Worm (Caenorhabditis elegans) whole organism, late embryonic: ENCODE results near the gene ZK816.1.

Source experiments
- C38D4.7 ChIP-seq: fragments of 200-800 bp; sonication (Bioruptor generic); optimal IDR thresholded peaks from 2 replicates; lab custom pipeline; 2018; ENCODE audit warnings: mild to moderate bottlenecking, missing genetic modification characterization, moderate library complexity, missing compliant biosample characterization
- F13H6.1 ChIP-seq: sonication (generic microtip); optimal IDR thresholded peaks from 2 replicates; lab custom pipeline; 2016; ENCODE audit warnings: missing genetic modification characterization, missing compliant biosample characterization
- K09A11.1 ChIP-seq: sonication (generic microtip); optimal IDR thresholded peaks from 2 replicates; lab custom pipeline; 2017; ENCODE audit warnings: antibody characterized with exemption, mild to moderate bottlenecking, missing genetic modification characterization, missing compliant biosample characterization; ENCODE audit not compliant: insufficient read depth
- ceh-18 ChIP-seq: sonication (generic microtip); optimal IDR thresholded peaks from 2 replicates; lab custom pipeline; 2016; ENCODE audit warnings: missing genetic modification characterization, missing compliant biosample characterization
- ceh-2 ChIP-seq: sonication (generic microtip); optimal IDR thresholded peaks from 2 replicates; lab custom pipeline; 2016; ENCODE audit warnings: missing genotype, missing genetic modification characterization, missing compliant biosample characterization
- ceh-31 ChIP-seq: sonication (generic microtip); optimal IDR thresholded peaks from 2 replicates; lab custom pipeline; 2016; ENCODE audit warnings: missing genetic modification characterization, missing compliant biosample characterization
- ceh-34 ChIP-seq: sonication (generic microtip); optimal IDR thresholded peaks from 2 replicates; lab custom pipeline; 2016; ENCODE audit warnings: mild to moderate bottlenecking, missing genetic modification characterization, missing compliant biosample characterization
- ceh-45 ChIP-seq: fragments of 200-800 bp; sonication (Bioruptor generic); IDR thresholded peaks from 2 replicates; pipeline ENCODE4 v1.3.6; 2022; ENCODE audit warnings: missing genetic modification reagents, missing genetic modification characterization, missing compliant biosample characterization
- ceh-6 ChIP-seq: fragments of 200-800 bp; sonication (Bioruptor generic); optimal IDR thresholded peaks from 2 replicates; lab custom pipeline; 2018; ENCODE audit warnings: mild to moderate bottlenecking, missing genetic modification characterization, missing compliant biosample characterization
- ets-4 ChIP-seq: sonication (generic microtip); optimal IDR thresholded peaks from 2 replicates; lab custom pipeline; 2016; ENCODE audit warnings: missing genetic modification characterization, missing compliant biosample characterization
- eyg-1 ChIP-seq: sonication (generic microtip); optimal IDR thresholded peaks from 2 replicates; lab custom pipeline; 2016; ENCODE audit warnings: missing genotype, missing genetic modification characterization, missing compliant biosample characterization
- fax-1 ChIP-seq: sonication (generic microtip); optimal IDR thresholded peaks from 2 replicates; lab custom pipeline; 2016; ENCODE audit warnings: missing genotype, missing genetic modification characterization, missing compliant biosample characterization
- fkh-10 ChIP-seq: fragments of 150-350 bp; optimal IDR thresholded peaks from 2 replicates; lab custom pipeline; 2014; ENCODE audit warnings: missing biosample characterization, missing genetic modification reagents, missing genetic modification characterization
- hlh-13 ChIP-seq: fragments of 200-800 bp; sonication (Bioruptor generic); optimal IDR thresholded peaks from 2 replicates; lab custom pipeline; 2018; ENCODE audit warnings: mild to moderate bottlenecking, missing genetic modification characterization, missing compliant biosample characterization
- hlh-30 ChIP-seq: sonication (generic microtip); optimal IDR thresholded peaks from 2 replicates; lab custom pipeline; 2017; ENCODE audit warnings: antibody characterized with exemption, missing genetic modification characterization, missing compliant biosample characterization; ENCODE audit not compliant: insufficient read depth
- hlh-8 ChIP-seq: sonication (generic microtip); optimal IDR thresholded peaks from 2 replicates; lab custom pipeline; 2016; ENCODE audit warnings: missing genotype, missing genetic modification characterization, missing compliant biosample characterization
- madf-2 ChIP-seq: sonication (generic microtip); optimal IDR thresholded peaks from 2 replicates; lab custom pipeline; 2017; ENCODE audit warnings: missing genetic modification characterization, missing compliant biosample characterization
- mec-3 ChIP-seq: sonication (generic microtip); optimal IDR thresholded peaks from 2 replicates; lab custom pipeline; 2016; ENCODE audit warnings: borderline replicate concordance, missing genetic modification characterization, missing compliant biosample characterization
- nfya-1 ChIP-seq: sonication (generic microtip); optimal IDR thresholded peaks from 2 replicates; lab custom pipeline; 2017; ENCODE audit warnings: missing genetic modification characterization, mild to moderate bottlenecking, missing compliant biosample characterization, antibody characterized with exemption, moderate library complexity
- nhr-11 ChIP-seq: fragments of 150-350 bp; optimal IDR thresholded peaks from 2 replicates; lab custom pipeline; 2014; ENCODE audit warnings: missing biosample characterization, missing genetic modification characterization
- pax-1 ChIP-seq: fragments of 150-350 bp; optimal IDR thresholded peaks from 2 replicates; lab custom pipeline; 2014; ENCODE audit warnings: missing biosample characterization, missing genetic modification characterization
- pha-4 ChIP-seq: fragments of 150-350 bp; optimal IDR thresholded peaks from 2 replicates; lab custom pipeline; 2018; ENCODE audit warnings: missing biosample characterization, missing genetic modification reagents, missing genetic modification characterization
- pqm-1 ChIP-seq: sonication (generic microtip); optimal IDR thresholded peaks from 2 replicates; lab custom pipeline; 2016; ENCODE audit warnings: missing genetic modification characterization, missing compliant biosample characterization
- pros-1 ChIP-seq: fragments of 150-350 bp; optimal IDR thresholded peaks from 2 replicates; lab custom pipeline; 2014; ENCODE audit warnings: missing biosample characterization, missing genetic modification reagents, missing genetic modification characterization
- ref-2 ChIP-seq: sonication (generic microtip); optimal IDR thresholded peaks from 2 replicates; lab custom pipeline; 2016; ENCODE audit warnings: missing genetic modification characterization, missing compliant biosample characterization
- rnt-1 ChIP-seq: sonication (generic microtip); optimal IDR thresholded peaks from 2 replicates; lab custom pipeline; 2016; ENCODE audit warnings: missing genetic modification characterization, missing compliant biosample characterization
- sox-2 ChIP-seq: fragments of 200-800 bp; sonication (Bioruptor generic); IDR thresholded peaks from 2 replicates; pipeline ENCODE4 v1.3.6; 2022; ENCODE audit warnings: missing genetic modification reagents, missing genetic modification characterization, missing compliant biosample characterization
- syd-9 ChIP-seq: sonication (generic microtip); optimal IDR thresholded peaks from 2 replicates; lab custom pipeline; 2016; ENCODE audit warnings: mild to moderate bottlenecking, missing genetic modification characterization, moderate library complexity, missing compliant biosample characterization
- tbx-2 ChIP-seq: sonication (generic microtip); optimal IDR thresholded peaks from 2 replicates; lab custom pipeline; 2016; ENCODE audit warnings: missing genetic modification characterization, missing compliant biosample characterization
- ttx-3 ChIP-seq: sonication (generic microtip); optimal IDR thresholded peaks from 2 replicates; lab custom pipeline; 2016; ENCODE audit warnings: missing genetic modification reagents, missing genetic modification characterization, missing compliant biosample characterization
- unc-3 ChIP-seq, 2 experiments: fragments of 200-800 bp in 1 of 2; sonication (Bioruptor generic) in 1 of 2; sonication (generic microtip) in 1 of 2; conservative IDR thresholded peaks in 1 of 2; optimal IDR thresholded peaks in 1 of 2; 2 replicates each; pipeline versions ENCODE4 v1.3.6 to Lab custom; 2016 to 2022; ENCODE audit warnings: missing compliant biosample characterization in 2 of 2, missing genetic modification characterization in 2 of 2, missing genetic modification reagents in 1 of 2
- unc-42 ChIP-seq: sonication (generic microtip); optimal IDR thresholded peaks from 2 replicates; lab custom pipeline; 2016; ENCODE audit warnings: missing genotype, missing genetic modification characterization, missing compliant biosample characterization
- unc-86 ChIP-seq: sonication (generic microtip); optimal IDR thresholded peaks from 2 replicates; lab custom pipeline; 2016; ENCODE audit warnings: missing genetic modification characterization, missing compliant biosample characterization
- zip-5 ChIP-seq: sonication (generic microtip); optimal IDR thresholded peaks from 2 replicates; lab custom pipeline; 2016; ENCODE audit warnings: missing genetic modification characterization, missing compliant biosample characterization
- ztf-16 ChIP-seq: sonication (generic microtip); optimal IDR thresholded peaks from 2 replicates; lab custom pipeline; 2017; ENCODE audit warnings: missing genetic modification characterization, missing compliant biosample characterization

Gene ZK816.1

DNA sequence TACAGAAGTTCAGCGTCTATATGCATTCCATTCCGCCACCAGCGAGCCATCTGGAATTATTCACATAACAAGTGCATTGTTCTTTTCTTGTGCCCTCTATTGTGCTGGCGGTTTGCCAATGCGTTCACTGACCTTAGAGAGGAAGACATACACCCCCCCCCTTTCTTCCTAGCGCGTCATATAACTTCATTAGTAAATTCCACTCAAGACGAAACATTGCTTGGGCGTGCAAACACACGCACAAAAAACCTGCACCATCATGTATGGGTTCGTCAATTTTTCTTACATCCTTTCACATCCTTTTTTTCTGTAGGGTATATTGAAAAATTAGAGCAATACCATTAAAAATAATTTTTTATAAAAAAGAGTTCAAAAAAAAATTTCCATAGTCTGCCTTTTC lies at the start of gene ZK816.1:
Gene ZK816.1 (plus strand): TSS at position 187 of the 400 bp plus-strand sequence.
- TF ChIP-seq madf-2 (tag; lab: Kevin White, UChicago): no peak
- TF ChIP-seq ceh-6 (GFP tag; lab: Kevin White, UChicago): no peak
- no peak for TF ChIP-seq nfya-1 (tag; lab: Kevin White, UChicago)
- no peak for TF ChIP-seq ceh-34 (tag; lab: Kevin White, UChicago)
- no peak for TF ChIP-seq zip-5 (tag; lab: Kevin White, UChicago)
- no peak for TF ChIP-seq nhr-11 (tag; lab: Kevin White, UChicago)
- no peak for TF ChIP-seq F13H6.1 (tag; lab: Kevin White, UChicago)
- no peak for TF ChIP-seq unc-86 (tag; lab: Kevin White, UChicago)
- TF ChIP-seq ceh-31 (tag; lab: Kevin White, UChicago): peak; percentile 47
- no peak for TF ChIP-seq ztf-16
- TF ChIP-seq rnt-1 (tag; lab: Kevin White, UChicago): no peak
- TF ChIP-seq tbx-2: no peak
- TF ChIP-seq sox-2: peak; percentile 23; the same call in 1 of the 2 replicates
- peak; percentile 69 for TF ChIP-seq unc-42 (tag; lab: Kevin White, UChicago)
- TF ChIP-seq hlh-13: no peak
- no peak for TF ChIP-seq ttx-3 (tag; lab: Kevin White, UChicago)
- TF ChIP-seq ceh-18 (tag; lab: Kevin White, UChicago): no peak
- TF ChIP-seq ref-2: peak; percentile 8
- TF ChIP-seq, all 69 proteins: peak for 4

- no peak for TF ChIP-seq ceh-2 (tag; lab: Kevin White, UChicago)
- TF ChIP-seq hlh-8 (tag; lab: Kevin White, UChicago): no peak
- no peak for TF ChIP-seq hlh-30 (tag; lab: Kevin White, UChicago)
- TF ChIP-seq, all 69 proteins: peak for 0
Observed at ce11 chrX:3301770-3302169, 49.7 kb upstream of the ZK816.1 start, which contains the start of gene F11D5.5. Gene F11D5.5 (plus strand): TSS chrX:3302070.

DNA sequence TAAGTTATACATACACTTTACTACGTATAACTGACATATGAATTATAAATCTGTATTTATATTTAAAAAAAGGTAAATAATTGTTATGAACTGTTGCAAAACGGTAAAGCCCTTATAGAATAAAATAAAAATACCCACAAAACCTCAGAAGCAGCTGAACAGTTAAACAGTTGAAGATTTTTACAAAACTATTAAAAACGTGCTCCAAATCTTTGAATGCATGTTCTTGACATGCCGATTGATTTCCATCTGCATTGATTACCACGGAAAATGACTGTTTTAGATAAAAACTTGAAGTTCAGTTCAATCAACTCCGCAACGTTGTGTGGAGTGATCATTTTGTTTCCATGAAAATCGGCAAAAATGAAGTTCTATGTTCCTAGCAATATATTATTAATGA lies 47.4 kb upstream of the ZK816.1 start, which contains the start of gene F11D5.7:
Gene F11D5.7 (plus strand): TSS at position 301 of the 400 bp plus-strand sequence.
- no peak for TF ChIP-seq mec-3 (tag; lab: Kevin White, UChicago)
- TF ChIP-seq fkh-10 (GFP tag; lab: Kevin White, UChicago): no peak
- no peak for TF ChIP-seq fax-1 (tag; lab: Kevin White, UChicago)
- no peak for TF ChIP-seq K09A11.1 (tag; lab: Kevin White, UChicago)
- TF ChIP-seq C38D4.7 (GFP tag; lab: Kevin White, UChicago): no peak

- TF ChIP-seq pax-1: peak; percentile 99
- TF ChIP-seq pha-4: no peak
Observed at ce11 chrX:3306594-3307296, 44.8 kb upstream of the ZK816.1 start.

DNA sequence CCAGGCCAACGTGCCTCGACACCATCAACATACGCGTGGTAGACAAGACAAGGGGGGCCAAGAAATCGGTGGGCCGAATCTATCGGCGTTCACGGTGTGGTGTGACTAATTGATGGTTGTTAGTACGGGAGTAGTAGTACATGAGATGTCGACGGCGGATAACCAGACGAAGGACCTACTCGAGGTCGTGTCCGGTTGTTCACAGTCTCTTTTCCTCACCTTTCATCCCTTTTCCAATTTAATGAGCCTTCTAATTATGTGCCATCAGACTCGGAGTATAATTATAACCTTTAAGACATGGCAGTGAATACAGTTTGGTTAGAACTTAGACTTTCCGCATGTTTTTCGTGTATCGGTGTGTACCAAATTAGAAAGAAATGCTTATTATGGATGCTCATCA lies 40.8 kb upstream of the ZK816.1 start:
- no peak for TF ChIP-seq ets-4 (tag; lab: Kevin White, UChicago)
- TF ChIP-seq ceh-18 (tag; lab: Kevin White, UChicago): no peak
- no peak for TF ChIP-seq ztf-16
- no peak for TF ChIP-seq syd-9 (tag; lab: Kevin White, UChicago)
- no peak for TF ChIP-seq pqm-1 (tag; lab: Kevin White, UChicago)
- TF ChIP-seq pros-1 (tag; lab: Kevin White, UChicago): no peak
- no peak for TF ChIP-seq unc-3 (GFP tag; conservative IDR thresholded peaks at IDR 0.05; lab: Robert Waterston, UW)
- TF ChIP-seq unc-3 (tag; optimal IDR thresholded peaks at IDR 0.05; lab: Kevin White, UChicago): no peak
- no peak for TF ChIP-seq pax-1
- no peak for TF ChIP-seq eyg-1
- no peak for TF ChIP-seq fax-1 (tag; lab: Kevin White, UChicago)
- TF ChIP-seq nhr-11 (tag; lab: Kevin White, UChicago): no peak
- no peak for TF ChIP-seq ceh-45 (GFP tag; lab: Robert Waterston, UW)
- no peak for TF ChIP-seq unc-86 (tag; lab: Kevin White, UChicago)
